Worm (Caenorhabditis elegans) whole organism, L3 larva: ENCODE measurements around the gene gtap-2.

Experiments used
- aly-2 ChIP-seq: fragments of 150-350 bp; optimal IDR thresholded peaks from 2 replicates; lab custom pipeline; 2014; ENCODE audit warnings: missing biosample characterization, missing genetic modification characterization
- ama-1 ChIP-seq: fragments of 150-350 bp; optimal IDR thresholded peaks from 2 replicates; lab custom pipeline; 2018
- ceh-16 ChIP-seq: sonication (generic microtip); optimal IDR thresholded peaks from 2 replicates; lab custom pipeline; 2017; ENCODE audit warnings: missing biosample characterization, missing genetic modification characterization
- ceh-28 ChIP-seq: fragments of 150-350 bp; optimal IDR thresholded peaks from 2 replicates; lab custom pipeline; 2014; ENCODE audit warnings: missing biosample characterization, missing genetic modification reagents, missing genetic modification characterization
- ceh-9 ChIP-seq: sonication (generic microtip); optimal IDR thresholded peaks from 2 replicates; lab custom pipeline; 2018; ENCODE audit warnings: missing biosample characterization, missing genetic modification characterization
- daf-12 ChIP-seq: fragments of 150-350 bp; optimal IDR thresholded peaks from 2 replicates; lab custom pipeline; 2014; ENCODE audit warnings: missing biosample characterization, missing genetic modification reagents, missing genetic modification characterization
- egl-27 ChIP-seq: sonication (generic microtip); optimal IDR thresholded peaks from 4 replicates; lab custom pipeline; 2017; ENCODE audit warnings: missing biosample characterization, missing genetic modification reagents, missing genetic modification characterization
- egl-5 ChIP-seq: fragments of 150-350 bp; optimal IDR thresholded peaks from 2 replicates; lab custom pipeline; 2017; ENCODE audit warnings: missing biosample characterization, missing genetic modification reagents, missing genetic modification characterization, inconsistent platforms
- elt-1 ChIP-seq: fragments of 150-350 bp; optimal IDR thresholded peaks from 2 replicates; lab custom pipeline; 2014; ENCODE audit warnings: missing biosample characterization, missing genetic modification characterization
- elt-2 ChIP-seq: sonication (generic microtip); optimal IDR thresholded peaks from 2 replicates; lab custom pipeline; 2016; ENCODE audit warnings: missing genetic modification reagents, mild to moderate bottlenecking, missing genetic modification characterization, missing compliant biosample characterization
- elt-3 ChIP-seq, 3 experiments: fragments of 150-350 bp in 1 of 3; sonication (generic microtip) in 2 of 3; optimal IDR thresholded peaks; 2 replicates in 2 of 3; 4 replicates in 1 of 3; lab custom pipeline; 2014 to 2017; ENCODE audit warnings: missing biosample characterization in 3 of 3, missing genetic modification characterization in 3 of 3
- eor-1 ChIP-seq, 2 experiments: fragments of 150-350 bp; optimal IDR thresholded peaks; 2 replicates each; lab custom pipeline; 2014 to 2018; ENCODE audit warnings: missing biosample characterization in 2 of 2, missing genetic modification characterization in 2 of 2
- fos-1 ChIP-seq: fragments of 150-350 bp; optimal IDR thresholded peaks from 2 replicates; lab custom pipeline; 2014; ENCODE audit warnings: missing biosample characterization, missing genetic modification characterization
- hmg-11 ChIP-seq: sonication (generic microtip); optimal IDR thresholded peaks from 2 replicates; lab custom pipeline; 2016; ENCODE audit warnings: missing genetic modification characterization, missing compliant biosample characterization
- lin-15B ChIP-seq: fragments of 150-350 bp; optimal IDR thresholded peaks from 2 replicates; lab custom pipeline; 2014; ENCODE audit warnings: missing biosample characterization, missing genetic modification characterization
- lin-39 ChIP-seq: fragments of 150-350 bp; optimal IDR thresholded peaks from 2 replicates; lab custom pipeline; 2018; ENCODE audit warnings: missing biosample characterization, missing genetic modification reagents, missing genetic modification characterization
- lsy-12 ChIP-seq: sonication (generic microtip); optimal IDR thresholded peaks from 2 replicates; lab custom pipeline; 2016; ENCODE audit warnings: mild to moderate bottlenecking, missing genetic modification characterization, missing compliant biosample characterization
- mml-1 ChIP-seq: fragments of 150-350 bp; sonication (generic microtip); optimal IDR thresholded peaks from 3 replicates; lab custom pipeline; 2014; ENCODE audit warnings: missing biosample characterization, missing genetic modification characterization
- nfya-1 ChIP-seq: sonication (generic microtip); optimal IDR thresholded peaks from 2 replicates; lab custom pipeline; 2017; ENCODE audit warnings: missing genetic modification characterization, mild to moderate bottlenecking, missing compliant biosample characterization, antibody characterized with exemption, moderate library complexity; ENCODE audit not compliant: insufficient read depth
- nhr-11 ChIP-seq: fragments of 150-350 bp; optimal IDR thresholded peaks from 2 replicates; lab custom pipeline; 2014; ENCODE audit warnings: missing biosample characterization, missing genetic modification characterization
- nhr-12 ChIP-seq: fragments of 150-350 bp; optimal IDR thresholded peaks from 2 replicates; lab custom pipeline; 2014; ENCODE audit warnings: missing biosample characterization, missing genetic modification characterization
- nhr-23 ChIP-seq: fragments of 150-350 bp; optimal IDR thresholded peaks from 2 replicates; lab custom pipeline; 2014; ENCODE audit warnings: missing biosample characterization, missing genetic modification reagents, missing genetic modification characterization
- nhr-67 ChIP-seq: fragments of 150-350 bp; optimal IDR thresholded peaks from 2 replicates; lab custom pipeline; 2014; ENCODE audit warnings: missing biosample characterization, missing genetic modification characterization
- nhr-76 ChIP-seq: fragments of 150-350 bp; sonication (generic microtip); optimal IDR thresholded peaks from 5 replicates; lab custom pipeline; 2014; ENCODE audit warnings: missing biosample characterization, missing genetic modification characterization
- pha-4 ChIP-seq: fragments of 150-350 bp; optimal IDR thresholded peaks from 2 replicates; lab custom pipeline; 2014; ENCODE audit warnings: missing biosample characterization, missing genetic modification reagents, missing genetic modification characterization
- pqm-1 ChIP-seq: fragments of 150-350 bp; optimal IDR thresholded peaks from 2 replicates; lab custom pipeline; 2017; ENCODE audit warnings: missing biosample characterization, missing genetic modification characterization, inconsistent platforms
- skn-1 ChIP-seq: fragments of 150-350 bp; optimal IDR thresholded peaks from 2 replicates; lab custom pipeline; 2014; ENCODE audit warnings: missing biosample characterization, missing genetic modification characterization
- snpc-4 ChIP-seq: fragments of 150-350 bp; optimal IDR thresholded peaks from 2 replicates; lab custom pipeline; 2014; ENCODE audit warnings: missing biosample characterization, missing genetic modification characterization
- unc-39 ChIP-seq: sonication (generic microtip); optimal IDR thresholded peaks from 4 replicates; lab custom pipeline; 2017; ENCODE audit warnings: missing biosample characterization, missing genetic modification characterization
- unc-62 ChIP-seq: fragments of 150-350 bp; sonication (generic microtip); optimal IDR thresholded peaks from 4 replicates; lab custom pipeline; 2014; ENCODE audit warnings: missing biosample characterization, missing genetic modification reagents, missing genetic modification characterization
- ztf-11 ChIP-seq: fragments of 150-350 bp; optimal IDR thresholded peaks from 2 replicates; lab custom pipeline; 2014; ENCODE audit warnings: missing biosample characterization, missing genetic modification characterization
- ztf-4 ChIP-seq: fragments of 150-350 bp; optimal IDR thresholded peaks from 2 replicates; lab custom pipeline; 2014; ENCODE audit warnings: missing biosample characterization, missing genetic modification characterization

The gtap-2 gene

DNA sequence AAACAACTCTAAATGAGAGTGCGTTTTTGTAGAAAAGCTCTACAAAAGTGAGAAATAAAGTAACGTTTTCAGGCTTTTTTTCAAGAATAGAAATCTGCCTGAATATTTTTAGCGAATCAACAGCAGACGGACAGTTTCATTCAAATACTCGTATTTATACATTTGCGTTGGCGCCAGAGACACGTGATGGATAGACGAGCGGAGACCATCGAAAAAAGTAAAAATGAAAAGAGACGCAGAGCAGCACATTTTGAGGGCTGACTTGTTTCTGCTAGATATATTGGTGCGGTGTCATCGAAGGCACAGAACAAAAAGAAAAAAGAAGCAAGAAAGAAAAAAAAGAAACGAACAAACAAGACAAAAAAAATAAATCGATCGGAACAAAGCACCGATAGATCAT lies 17.7 kb downstream of the gtap-2 start (continued):
- TF ChIP-seq ceh-9 (tag; lab: Kevin White, UChicago) (no peak), nhr-76 (tag; lab: Kevin White, UChicago) (no peak), aly-2 (tag; lab: Kevin White, UChicago) (no peak), ceh-28 (no peak), egl-27 (tag; lab: Kevin White, UChicago) (no peak), mml-1 (tag; lab: Kevin White, UChicago) (no peak), nhr-11 (tag; lab: Kevin White, UChicago) (no peak), nhr-67 (tag; lab: Kevin White, UChicago) (no peak), ztf-11 (no peak), eor-1 (tag; optimal IDR thresholded peaks at IDR 0.05; lab: Kevin White, UChicago) (no peak), fos-1 (tag; lab: Kevin White, UChicago) (no peak), nhr-23 (tag; lab: Kevin White, UChicago) (no peak), hmg-11 (tag; lab: Kevin White, UChicago) (peak; percentile 2), lin-15B (tag; lab: Kevin White, UChicago) (peak; percentile 11), elt-3 (tag; optimal IDR thresholded peaks at IDR 0.05; lab: Kevin White, UChicago) (no peak), pha-4 (tag; lab: Kevin White, UChicago) (peak; percentile 89), elt-2 (peak; percentile 27), lsy-12 (tag; lab: Kevin White, UChicago) (peak; percentile 28), ceh-16 (no peak), unc-62 (GFP tag; lab: Kevin White, UChicago) (no peak)

DNA sequence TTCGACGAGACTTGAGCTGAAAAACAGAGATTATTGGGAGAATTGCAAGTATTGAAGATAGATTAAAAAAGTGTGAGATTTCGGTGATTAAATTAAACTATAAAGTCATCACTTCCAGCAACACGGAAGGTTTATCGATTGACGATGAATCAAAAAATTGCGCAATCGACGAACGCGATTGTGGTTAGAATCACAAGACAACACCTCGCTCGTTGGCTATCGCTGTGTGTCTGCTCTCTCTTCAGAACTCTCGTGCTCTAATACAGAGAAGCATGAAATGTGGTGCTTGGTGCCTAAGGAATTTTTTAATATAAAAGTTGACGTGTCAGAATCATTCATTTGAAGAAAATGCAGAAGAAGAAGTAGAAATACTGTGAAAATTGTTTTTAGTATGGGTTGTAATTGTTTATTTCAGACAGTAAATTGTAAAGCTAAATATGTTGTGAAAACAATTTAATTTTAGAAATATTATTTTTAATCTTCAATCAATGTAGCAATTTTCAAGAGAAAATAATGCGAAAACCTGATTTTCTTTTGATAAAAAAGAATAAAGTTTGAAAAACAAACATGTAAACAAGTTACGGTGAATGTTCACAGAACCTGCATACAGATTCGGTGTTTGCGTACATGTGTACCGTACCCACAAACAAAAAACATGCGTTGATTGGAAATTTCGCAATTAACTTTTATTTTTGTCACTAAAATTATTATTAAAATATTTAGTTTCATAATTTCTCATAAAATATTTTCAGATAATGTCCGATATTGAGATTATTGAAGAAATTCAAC lies 19.0 kb downstream of the gtap-2 start, which contains the start of the genes ZK632.10 and ZK632.11:
ZK632.10 (minus strand) TSS at position 560 of the 789 bp plus-strand sequence.
ZK632.11 (plus strand) TSS at position 753 of the 789 bp plus-strand sequence.
- peak; percentile 45 for TF ChIP-seq snpc-4 (tag; lab: Kevin White, UChicago)
- no peak for TF ChIP-seq daf-12 (tag; lab: Kevin White, UChicago)
- TF ChIP-seq ceh-28 = peak; percentile 50
- no peak for TF ChIP-seq lsy-12 (tag; lab: Kevin White, UChicago)
- TF ChIP-seq hmg-11 (tag; lab: Kevin White, UChicago) = peak; percentile 41
- no peak for TF ChIP-seq ama-1 (lab: Kevin White, UChicago)
- peak; percentile 15 for TF ChIP-seq lin-39 (tag; lab: Kevin White, UChicago)
- no peak for TF ChIP-seq egl-27 (tag; lab: Kevin White, UChicago)
- peak; percentile 11 for TF ChIP-seq pqm-1
- peak; percentile 91 for TF ChIP-seq nfya-1 (tag; lab: Kevin White, UChicago)
- TF ChIP-seq nhr-12 (tag; lab: Kevin White, UChicago) = no peak
- no peak for TF ChIP-seq ztf-4 (tag; lab: Kevin White, UChicago)
- peak; percentile 23 for TF ChIP-seq elt-2
- TF ChIP-seq egl-5 (tag; lab: Kevin White, UChicago) = peak; percentile 1
- peak; percentile 57 for TF ChIP-seq lin-15B (tag; lab: Kevin White, UChicago)
- peak; percentile 13 for TF ChIP-seq skn-1 (tag; lab: Kevin White, UChicago)
- TF ChIP-seq nhr-23 (tag; lab: Kevin White, UChicago) = peak; percentile 34
- peak; percentile 99 for TF ChIP-seq pha-4 (tag; lab: Kevin White, UChicago)
- TF ChIP-seq, all 47 proteins: peak for 12

DNA sequence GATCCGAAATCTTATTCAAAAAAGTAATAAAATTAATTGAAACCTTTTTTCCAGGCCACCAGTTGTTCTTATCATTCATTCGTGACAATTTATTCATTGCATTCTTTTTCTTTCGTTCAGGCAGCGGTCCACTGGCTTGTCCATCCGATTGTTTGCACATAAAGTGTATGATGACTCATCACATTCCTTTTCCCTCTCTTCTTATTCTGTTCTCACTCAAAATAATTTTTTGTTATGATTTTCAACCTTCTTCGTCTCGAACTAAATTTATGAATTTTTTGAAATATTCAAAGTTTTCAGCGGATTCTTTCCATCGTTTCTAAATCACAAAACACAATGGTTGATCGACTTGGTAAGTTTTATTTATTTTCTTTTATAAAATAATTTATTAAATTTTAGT lies 22.2 kb downstream of the gtap-2 start, which contains the start of gene ZK632.12:
ZK632.12 (plus strand) TSS at position 301 of the 400 bp plus-strand sequence.
- TF ChIP-seq daf-12 (tag; lab: Kevin White, UChicago) (no peak), unc-39 (tag; lab: Kevin White, UChicago) (no peak), pha-4 (tag; lab: Kevin White, UChicago) (peak; percentile 39)

DNA sequence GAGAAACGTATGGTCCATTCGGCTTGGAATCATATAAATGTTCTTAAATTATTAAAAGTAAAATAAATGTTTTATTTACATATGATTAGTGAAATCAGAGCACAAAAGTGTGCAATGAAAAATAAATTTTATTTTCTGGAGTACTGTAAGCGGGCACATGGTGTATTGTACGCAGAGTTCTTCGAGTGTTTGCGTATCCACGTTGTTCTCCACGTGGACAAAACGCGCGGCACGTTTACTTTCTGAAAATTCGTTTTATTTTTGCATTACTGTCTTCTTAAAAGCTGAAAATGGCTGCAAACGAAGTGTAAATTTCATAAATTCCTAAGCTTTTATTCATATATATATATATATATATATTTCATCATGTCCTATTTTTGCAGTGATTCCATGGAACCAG lies 24.2 kb downstream of the gtap-2 start:
- no peak for TF ChIP-seq ama-1 (lab: Kevin White, UChicago)
- TF ChIP-seq elt-1 (tag; lab: Kevin White, UChicago) = no peak
- no peak for TF ChIP-seq ceh-16

DNA sequence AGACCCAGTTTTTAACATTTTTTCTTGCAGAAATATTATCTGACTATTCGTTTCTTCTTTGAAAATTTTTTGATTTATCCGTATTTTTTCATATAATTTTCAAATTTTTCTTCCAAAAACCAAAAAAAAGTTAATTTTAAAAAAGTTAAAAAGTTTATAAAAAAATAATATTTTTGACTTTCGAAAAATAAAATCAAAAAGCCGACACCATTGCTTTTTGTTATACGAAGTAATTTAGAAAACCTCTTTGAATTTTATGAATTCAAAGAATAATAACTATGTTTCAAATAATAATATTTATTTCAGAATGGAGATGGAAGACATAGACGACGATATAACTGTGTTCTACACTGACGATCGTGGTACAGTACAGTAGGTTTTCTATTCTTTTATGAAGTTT lies 26.5 kb downstream of the gtap-2 start, which contains the start of gene K11H3.8:
K11H3.8 (plus strand) TSS at position 301 of the 400 bp plus-strand sequence.
- no peak for TF ChIP-seq egl-27 (tag; lab: Kevin White, UChicago)
- TF ChIP-seq mml-1 (tag; lab: Kevin White, UChicago) = no peak
